Fruit fly (Drosophila melanogaster) whole organism, embryonic: ENCODE measurements around the gene CG10226.

Experiments
- CG1024 ChIP-seq: fragments of 200-800 bp; sonication (Bioruptor generic); IDR thresholded peaks from 2 replicates; pipeline ENCODE4 v1.3.6; 2022; ENCODE audit warnings: missing biosample characterization, missing genetic modification characterization
- CG11093 ChIP-seq: fragments of 200-800 bp; sonication (Bioruptor generic); IDR thresholded peaks from 3 replicates; pipeline ENCODE4 v1.3.6; 2022; ENCODE audit warnings: missing biosample characterization, missing genetic modification characterization
- CG12391 ChIP-seq: fragments of 200-800 bp; sonication (Bioruptor generic); optimal IDR thresholded peaks from 3 replicates; lab custom pipeline; 2018; ENCODE audit warnings: missing biosample characterization, mild to moderate bottlenecking, missing genetic modification characterization, moderate library complexity
- CG14441 ChIP-seq: fragments of 200-800 bp; sonication (Bioruptor generic); IDR thresholded peaks from 2 replicates; pipeline ENCODE4 v1.3.6; 2022; ENCODE audit warnings: missing biosample characterization, missing genetic modification characterization
- CG14965 ChIP-seq: fragments of 200-800 bp; sonication (Bioruptor generic); optimal IDR thresholded peaks from 2 replicates; lab custom pipeline; 2016; ENCODE audit warnings: missing biosample characterization, missing genetic modification characterization, borderline replicate concordance
- CG18011 ChIP-seq: fragments of 200-800 bp; sonication (Bioruptor generic); optimal IDR thresholded peaks from 2 replicates; lab custom pipeline; 2017; ENCODE audit warnings: missing biosample characterization, missing genetic modification characterization, mild to moderate bottlenecking, moderate library complexity, missing genotype
- CG1832 ChIP-seq: fragments of 200-800 bp; sonication (Bioruptor generic); optimal IDR thresholded peaks from 2 replicates; lab custom pipeline; 2017; ENCODE audit warnings: missing biosample characterization, mild to moderate bottlenecking, missing genetic modification characterization, inconsistent platforms
- CG18619 ChIP-seq: fragments of 200-800 bp; sonication (Bioruptor generic); optimal IDR thresholded peaks from 3 replicates; lab custom pipeline; 2017; ENCODE audit warnings: missing biosample characterization, mild to moderate bottlenecking, missing genetic modification characterization
- CG2129 ChIP-seq: fragments of 200-800 bp; sonication (Bioruptor generic); IDR thresholded peaks from 2 replicates; pipeline ENCODE4 v1.3.6; 2022; ENCODE audit warnings: missing biosample characterization, missing genetic modification characterization; ENCODE audit not compliant: partially characterized antibody
- CG34422 ChIP-seq: fragments of 200-800 bp; sonication (Bioruptor generic); IDR thresholded peaks from 3 replicates; pipeline ENCODE4 v1.3.6; 2022; ENCODE audit warnings: missing biosample characterization, missing genetic modification characterization
- CG4282 ChIP-seq: fragments of 200-800 bp; sonication (Bioruptor generic); optimal IDR thresholded peaks from 2 replicates; lab custom pipeline; 2016; ENCODE audit warnings: missing biosample characterization, missing genetic modification characterization
- CG4854 ChIP-seq: fragments of 200-800 bp; sonication (Bioruptor generic); optimal IDR thresholded peaks from 2 replicates; lab custom pipeline; 2016; ENCODE audit warnings: missing biosample characterization, missing genetic modification characterization, inconsistent platforms
- CG6654 ChIP-seq: fragments of 200-800 bp; sonication (Bioruptor generic); optimal IDR thresholded peaks from 2 replicates; lab custom pipeline; 2017; ENCODE audit warnings: missing biosample characterization, mild to moderate bottlenecking, missing genetic modification characterization
- CG6683 ChIP-seq: fragments of 200-800 bp; sonication (Bioruptor generic); optimal IDR thresholded peaks from 2 replicates; lab custom pipeline; 2017; ENCODE audit warnings: missing biosample characterization, mild to moderate bottlenecking, missing genetic modification characterization, missing genetic modification reagents
- CG6689 ChIP-seq: fragments of 200-800 bp; sonication (Bioruptor generic); IDR thresholded peaks from 2 replicates; pipeline ENCODE4 v1.3.6; 2022; ENCODE audit warnings: missing biosample characterization, missing genetic modification characterization
- CG9437 ChIP-seq: fragments of 200-800 bp; sonication (Bioruptor generic); optimal IDR thresholded peaks from 2 replicates; lab custom pipeline; 2018; ENCODE audit warnings: missing biosample characterization, mild to moderate bottlenecking, missing genetic modification characterization
- CG9797 ChIP-seq: fragments of 200-800 bp; sonication (Bioruptor generic); optimal IDR thresholded peaks from 3 replicates; lab custom pipeline; 2018; ENCODE audit warnings: missing biosample characterization, mild to moderate bottlenecking, missing genetic modification characterization
- CG9932 ChIP-seq: fragments of 200-800 bp; sonication (Bioruptor generic); IDR thresholded peaks from 2 replicates; pipeline ENCODE4 v1.3.6; 2022; ENCODE audit warnings: missing biosample characterization, missing genetic modification characterization
- CTCF ChIP-seq: fragments of 200-800 bp; sonication (Bioruptor generic); optimal IDR thresholded peaks from 2 replicates; lab custom pipeline; 2017; ENCODE audit warnings: missing biosample characterization, mild to moderate bottlenecking, missing genetic modification characterization, moderate library complexity
- Camta ChIP-seq: fragments of 200-800 bp; sonication (Bioruptor generic); optimal IDR thresholded peaks from 2 replicates; lab custom pipeline; 2016; ENCODE audit warnings: missing biosample characterization, missing genetic modification characterization
- Deaf1 ChIP-seq: fragments of 200-800 bp; optimal IDR thresholded peaks from 3 replicates; lab custom pipeline; 2019; ENCODE audit warnings: missing biosample characterization, mild to moderate bottlenecking, missing genetic modification characterization, moderate library complexity
- Dek ChIP-seq: fragments of 200-800 bp; sonication (Bioruptor generic); optimal IDR thresholded peaks from 3 replicates; lab custom pipeline; 2019; ENCODE audit warnings: missing biosample characterization, mild to moderate bottlenecking, missing genetic modification characterization, moderate library complexity
- Dfd ChIP-seq, 2 experiments: fragments of >200 bp; optimal IDR thresholded peaks; 2 replicates each; lab custom pipeline; 2017; ENCODE audit warnings: missing biosample characterization in 2 of 2, missing genetic modification characterization in 2 of 2
- Fer1 ChIP-seq: fragments of 200-800 bp; sonication (Bioruptor generic); optimal IDR thresholded peaks from 2 replicates; lab custom pipeline; 2017; ENCODE audit warnings: missing biosample characterization, mild to moderate bottlenecking, missing genetic modification characterization
- H15 ChIP-seq: fragments of 200-800 bp; sonication (Bioruptor generic); IDR thresholded peaks from 3 replicates; pipeline ENCODE4 v1.3.6; 2022; ENCODE audit warnings: missing biosample characterization, missing genetic modification characterization
- MTF-1 ChIP-seq: fragments of 200-800 bp; sonication (Bioruptor generic); optimal IDR thresholded peaks from 2 replicates; lab custom pipeline; 2018; ENCODE audit warnings: missing biosample characterization, mild to moderate bottlenecking, missing genetic modification characterization, borderline replicate concordance
- Med ChIP-seq: fragments of 200-800 bp; sonication (Bioruptor generic); peaks from one replicate; lab custom pipeline; 2016; ENCODE audit warnings: missing biosample characterization, missing genetic modification characterization, mild to moderate bottlenecking, inconsistent platforms, moderate library complexity
- NK7.1 ChIP-seq: fragments of 200-800 bp; sonication (Bioruptor generic); optimal IDR thresholded peaks from 3 replicates; lab custom pipeline; 2016; ENCODE audit warnings: missing biosample characterization, missing genetic modification characterization
- Oaz ChIP-seq: fragments of 200-800 bp; sonication (Bioruptor generic); IDR thresholded peaks from 2 replicates; pipeline ENCODE4 v1.3.6; 2022; ENCODE audit warnings: missing biosample characterization, missing genetic modification characterization
- Sry-β ChIP-seq: fragments of 200-800 bp; sonication (Bioruptor generic); optimal IDR thresholded peaks from 2 replicates; lab custom pipeline; 2018; ENCODE audit warnings: missing biosample characterization, mild to moderate bottlenecking, missing genetic modification characterization, moderate library complexity
- Stat92E ChIP-seq, 3 experiments: fragments of >200 bp in 2 of 3; fragments of 200-800 bp in 1 of 3; sonication (Bioruptor generic) in 1 of 3; optimal IDR thresholded peaks; 2 replicates each; lab custom pipeline; 2017 to 2019; ENCODE audit warnings: missing biosample characterization in 3 of 3, missing genetic modification characterization in 3 of 3, mild to moderate bottlenecking in 1 of 3, moderate library complexity in 1 of 3
- Tbp ChIP-seq: fragments of >200 bp; optimal IDR thresholded peaks from 2 replicates; lab custom pipeline; 2018; ENCODE audit warnings: missing biosample characterization, missing genetic modification characterization
- al ChIP-seq: fragments of 200-800 bp; sonication (Bioruptor generic); IDR thresholded peaks from 2 replicates; pipeline ENCODE4 v1.3.6; 2022; ENCODE audit warnings: missing biosample characterization, missing genetic modification characterization
- ash1 ChIP-seq: fragments of 200-800 bp; sonication (Bioruptor generic); optimal IDR thresholded peaks from 2 replicates; lab custom pipeline; 2018; ENCODE audit warnings: missing biosample characterization, mild to moderate bottlenecking, missing genetic modification characterization
- cad ChIP-seq: fragments of >200 bp; optimal IDR thresholded peaks from 2 replicates; lab custom pipeline; 2017; ENCODE audit warnings: missing biosample characterization, missing genetic modification characterization
- cato ChIP-seq: fragments of 200-800 bp; sonication (Bioruptor generic); optimal IDR thresholded peaks from 2 replicates; lab custom pipeline; 2016; ENCODE audit warnings: missing biosample characterization, missing genetic modification characterization, borderline replicate concordance
- eve ChIP-seq, 2 experiments: fragments of >200 bp; optimal IDR thresholded peaks; 2 replicates each; lab custom pipeline; 2017; ENCODE audit warnings: missing biosample characterization in 2 of 2, missing genetic modification characterization in 2 of 2
- ftz-f1 ChIP-seq: fragments of 200-800 bp; sonication (Bioruptor generic); optimal IDR thresholded peaks from 2 replicates; lab custom pipeline; 2016; ENCODE audit warnings: missing biosample characterization, missing genetic modification characterization
- hkb ChIP-seq, 2 experiments: fragments of 200-800 bp in 1 of 2; fragments of >200 bp in 1 of 2; sonication (Bioruptor generic) in 1 of 2; IDR thresholded peaks in 1 of 2; optimal IDR thresholded peaks in 1 of 2; 2 replicates each; pipeline versions ENCODE4 v1.3.6 to Lab custom; 2017 to 2022; ENCODE audit warnings: missing biosample characterization in 1 of 2, missing genetic modification characterization in 1 of 2
- kah ChIP-seq: fragments of 200-800 bp; sonication (Bioruptor generic); optimal IDR thresholded peaks from 2 replicates; lab custom pipeline; 2018; ENCODE audit warnings: missing biosample characterization, mild to moderate bottlenecking, missing genetic modification characterization
- lilli ChIP-seq: fragments of 200-800 bp; sonication (Bioruptor generic); optimal IDR thresholded peaks from 3 replicates; lab custom pipeline; 2016; ENCODE audit warnings: missing biosample characterization, missing genetic modification characterization
- p53 ChIP-seq: fragments of 200-800 bp; sonication (Bioruptor generic); optimal IDR thresholded peaks from 2 replicates; lab custom pipeline; 2016; ENCODE audit warnings: missing biosample characterization, missing genetic modification characterization
- peb ChIP-seq: fragments of 200-800 bp; sonication (Bioruptor generic); IDR thresholded peaks from 2 replicates; pipeline ENCODE4 v1.3.6; 2022; ENCODE audit warnings: missing biosample characterization, missing genetic modification characterization
- phol ChIP-seq: fragments of 200-800 bp; sonication (Bioruptor generic); optimal IDR thresholded peaks from 3 replicates; lab custom pipeline; 2018; ENCODE audit warnings: missing biosample characterization, mild to moderate bottlenecking, missing genetic modification characterization, moderate library complexity
- prd ChIP-seq, 3 experiments: fragments of >200 bp in 2 of 3; fragments of 200-800 bp in 1 of 3; sonication (Bioruptor generic) in 1 of 3; optimal IDR thresholded peaks in 2 of 3; IDR thresholded peaks in 1 of 3; 2 replicates in 2 of 3; 3 replicates in 1 of 3; pipeline versions ENCODE4 v1.3.6 to Lab custom; 2017 to 2022; ENCODE audit warnings: missing biosample characterization in 1 of 3, missing genetic modification characterization in 1 of 3
- rib ChIP-seq: fragments of 200-800 bp; sonication (Bioruptor generic); IDR thresholded peaks from 2 replicates; pipeline ENCODE4 v1.3.6; 2022; ENCODE audit warnings: missing biosample characterization, missing genetic modification characterization
- sqz ChIP-seq: fragments of 200-800 bp; sonication (Bioruptor generic); optimal IDR thresholded peaks from 3 replicates; lab custom pipeline; 2018; ENCODE audit warnings: missing biosample characterization, mild to moderate bottlenecking, missing genetic modification characterization
- sug ChIP-seq: fragments of 200-800 bp; optimal IDR thresholded peaks from 2 replicates; lab custom pipeline; 2019; ENCODE audit warnings: missing biosample characterization, mild to moderate bottlenecking, missing genetic modification characterization, moderate library complexity

The CG10226 gene

dm6 chr3L:6256408-6257188 is 16.7 kb upstream of the CG10226 start, which contains the start of gene Best2 (continued):
- peak in 1 of 3 experiments; percentile 7 for TF ChIP-seq Stat92E (GFP tag; optimal IDR thresholded peaks at IDR 0.05; lab: Kevin White, UChicago)
- TF ChIP-seq al (GFP tag; lab: Robert Waterston, UW) = peak; percentile 95
- TF ChIP-seq prd (optimal IDR thresholded peaks at IDR 0.05; lab: Kevin White, UChicago) = no peak
- peak; percentile 94 for TF ChIP-seq prd (GFP tag; IDR thresholded peaks at IDR 0.05; lab: Robert Waterston, UW)
- peak; percentile 85 for TF ChIP-seq Med (GFP tag; lab: Kevin White, UChicago)
- no peak for TF ChIP-seq Tbp (GFP tag; lab: Kevin White, UChicago)
- TF ChIP-seq kah = peak; percentile 59
- peak in 1 of 2 experiments; percentile 91 for TF ChIP-seq eve (GFP tag; optimal IDR thresholded peaks at IDR 0.05; lab: Kevin White, UChicago)
- peak; percentile 65 for TF ChIP-seq Deaf1 (tag; lab: Kevin White, UChicago)
- TF ChIP-seq CG6683 (GFP tag; lab: Kevin White, UChicago) = peak; percentile 46
- TF ChIP-seq Dek (tag; lab: Kevin White, UChicago) = peak; percentile 80
- TF ChIP-seq peb (GFP tag; lab: Robert Waterston, UW) = peak; percentile 70; the same call in 1 of the 2 replicates
- TF ChIP-seq Camta (GFP tag; lab: Kevin White, UChicago) = peak; percentile 63
- peak; percentile 87 for TF ChIP-seq phol (tag; lab: Kevin White, UChicago)
- TF ChIP-seq CG6654 (GFP tag; lab: Kevin White, UChicago) = peak; percentile 48
- peak; percentile 62 for TF ChIP-seq NK7.1 (GFP tag; lab: Kevin White, UChicago)
- TF ChIP-seq lilli = peak; percentile 82
- TF ChIP-seq CG18619 (GFP tag; lab: Kevin White, UChicago) = peak; percentile 78
- TF ChIP-seq CG14965 (GFP tag; lab: Kevin White, UChicago) = no peak
- TF ChIP-seq CG14441 (GFP tag; lab: Robert Waterston, UW) = peak; percentile 89
- TF ChIP-seq Oaz (GFP tag; lab: Robert Waterston, UW) = peak; percentile 82
- peak; percentile 86 for TF ChIP-seq rib (GFP tag; lab: Robert Waterston, UW)
- TF ChIP-seq CG1832 (GFP tag; lab: Kevin White, UChicago) = no peak
- peak; percentile 93 for TF ChIP-seq CG34422 (GFP tag; lab: Robert Waterston, UW)
- peak; percentile 42 for TF ChIP-seq CG18011 (GFP tag; lab: Kevin White, UChicago)
- TF ChIP-seq CG6689 (GFP tag; lab: Robert Waterston, UW) = peak; percentile 91
- TF ChIP-seq CG1024 (GFP tag; lab: Robert Waterston, UW) = peak; percentile 66
- TF ChIP-seq CG12391 (tag; lab: Kevin White, UChicago) = peak; percentile 86
- TF ChIP-seq Dfd (GFP tag; optimal IDR thresholded peaks at IDR 0.05; lab: Kevin White, UChicago) = no peak
- TF ChIP-seq sqz = peak; percentile 72
- TF ChIP-seq CG11093 (GFP tag; lab: Robert Waterston, UW) = peak; percentile 88
- TF ChIP-seq Sry-β = no peak
- TF ChIP-seq CG2129 (GFP tag; lab: Robert Waterston, UW) = no peak
- no peak for TF ChIP-seq CTCF
- peak; percentile 66 for TF ChIP-seq CG4854 (GFP tag; lab: Kevin White, UChicago)
- peak; percentile 88 for TF ChIP-seq Fer1
- TF ChIP-seq CG4282 (GFP tag; lab: Kevin White, UChicago) = no peak
- peak; percentile 63 for TF ChIP-seq cato (GFP tag; lab: Kevin White, UChicago)
- TF ChIP-seq cad (GFP tag; lab: Kevin White, UChicago) = no peak
- TF ChIP-seq CG9932 (GFP tag; lab: Robert Waterston, UW) = peak; percentile 97
- TF ChIP-seq H15 (GFP tag; lab: Robert Waterston, UW) = peak; percentile 87
- TF ChIP-seq ash1 (GFP tag; lab: Kevin White, UChicago) = no peak
- peak; percentile 46 for TF ChIP-seq MTF-1 (GFP tag; lab: Kevin White, UChicago)
- no peak for TF ChIP-seq CG9797
- peak; percentile 74 for TF ChIP-seq CG9437
- TF ChIP-seq hkb (optimal IDR thresholded peaks at IDR 0.05; lab: Kevin White, UChicago) = no peak
- peak; percentile 96 for TF ChIP-seq hkb (GFP tag; IDR thresholded peaks at IDR 0.05; lab: Robert Waterston, UW)
- no peak for TF ChIP-seq ftz-f1
- peak; percentile 91 for TF ChIP-seq sug
- TF ChIP-seq p53 (GFP tag; lab: Kevin White, UChicago) = no peak
